Worm (Caenorhabditis elegans) whole organism, young adult: ENCODE data around the gene C29F7.2.

Experiments used
- F55B11.4 ChIP-seq: sonication (generic microtip); optimal IDR thresholded peaks from 2 replicates; lab custom pipeline; 2016; ENCODE audit warnings: missing compliant biosample characterization, missing genetic modification characterization, borderline replicate concordance; ENCODE audit not compliant: insufficient read depth
- F57C9.4 ChIP-seq: sonication (generic microtip); optimal IDR thresholded peaks from 2 replicates; lab custom pipeline; 2017; ENCODE audit warnings: mild to moderate bottlenecking, missing genetic modification characterization, missing compliant biosample characterization
- ets-4 ChIP-seq: fragments of 200-800 bp; sonication (Bioruptor generic); optimal IDR thresholded peaks from 2 replicates; lab custom pipeline; 2018; ENCODE audit warnings: mild to moderate bottlenecking, missing genetic modification characterization, missing compliant biosample characterization
- nfya-1 ChIP-seq: sonication (generic microtip); optimal IDR thresholded peaks from 2 replicates; lab custom pipeline; 2017; ENCODE audit warnings: antibody characterized with exemption, missing compliant biosample characterization, missing genetic modification characterization, borderline replicate concordance; ENCODE audit not compliant: insufficient read depth

DNA sequence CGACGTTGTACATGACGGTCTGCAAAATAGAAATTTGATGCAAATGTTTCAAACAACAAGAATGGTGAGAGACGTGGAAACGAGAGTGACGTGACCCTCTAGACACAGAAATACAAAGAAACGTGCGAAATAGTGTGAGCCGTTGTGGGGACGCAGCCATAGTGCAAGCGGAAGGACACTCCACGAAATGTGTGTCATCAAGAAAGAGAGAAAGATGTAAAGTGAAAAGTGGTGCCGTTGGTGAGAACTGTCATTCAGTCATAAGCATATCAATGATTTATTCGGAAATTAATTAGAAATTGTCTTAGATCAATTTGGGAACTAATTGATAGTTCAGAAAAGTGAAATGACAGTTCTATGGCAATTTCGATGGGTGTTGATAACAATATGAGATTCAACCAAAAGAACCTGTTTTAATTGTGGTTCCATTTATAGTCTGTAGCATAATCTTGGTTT, 4.0 kb downstream of the C29F7.2 start, which contains the start of gene C29F7.3:
- TF ChIP-seq F55B11.4 (no peak), ets-4 (peak; percentile 54), nfya-1 (tag; lab: Kevin White, UChicago) (no peak), F57C9.4 (tag; lab: Kevin White, UChicago) (no peak)
